Worm (Caenorhabditis elegans): Measurements from ENCODE around the gene tpa-1.
A peak's percentile ranks its signal among the peaks of the same experiment; 100 is the strongest.

The tpa-1 gene

ce11 chrIV:133968-134367 is 42.2 kb downstream of the tpa-1 start (continued):
- TF ChIP-seq sup-37 (GFP tag; optimal IDR thresholded peaks at IDR 0.05) = no peak
- peak; percentile 55 for TF ChIP-seq fkh-8 (tag; optimal IDR thresholded peaks at IDR 0.05)
- TF ChIP-seq isw-1 (GFP tag; IDR thresholded peaks at IDR 0.05) = no peak
- TF ChIP-seq lsy-2 (tag; optimal IDR thresholded peaks at IDR 0.05) = no peak
- no peak for TF ChIP-seq ces-1 (GFP tag; optimal IDR thresholded peaks at IDR 0.05)
- TF ChIP-seq grh-1 (GFP tag; IDR thresholded peaks at IDR 0.05) = no peak
- no peak for TF ChIP-seq unc-86 (tag; optimal IDR thresholded peaks at IDR 0.05)
- no peak for TF ChIP-seq swsn-7 (tag; optimal IDR thresholded peaks at IDR 0.05)
- TF ChIP-seq nhr-19 (GFP tag; conservative IDR thresholded peaks at IDR 0.05) = no peak
- no peak for TF ChIP-seq nhr-237 (tag; optimal IDR thresholded peaks at IDR 0.05)

- no peak for TF ChIP-seq skn-1 (tag; optimal IDR thresholded peaks at IDR 0.05)
- TF ChIP-seq ceh-8 (GFP tag; optimal IDR thresholded peaks at IDR 0.05) = peak; percentile 29
- TF ChIP-seq fkh-8 (tag; optimal IDR thresholded peaks at IDR 0.05) = no peak
Measured at ce11 chrIV:139652-140051, 47.9 kb downstream of the tpa-1 start.

ce11 chrIV:141022-141421 is 49.2 kb downstream of the tpa-1 start:
- TF ChIP-seq lir-3 (tag; optimal IDR thresholded peaks at IDR 0.05; ENCODE audit: poor library complexity) (no peak), pag-3 (tag; optimal IDR thresholded peaks at IDR 0.05; ENCODE audit: borderline replicate concordance, insufficient read depth) (no peak), lin-14 (GFP tag; optimal IDR thresholded peaks at IDR 0.05) (no peak), fkh-8 (tag; optimal IDR thresholded peaks at IDR 0.05) (no peak), nhr-71 (tag; optimal IDR thresholded peaks at IDR 0.05) (no peak), egl-27 (tag; optimal IDR thresholded peaks at IDR 0.05) (no peak), ceh-8 (GFP tag; optimal IDR thresholded peaks at IDR 0.05) (no peak), nhr-19 (GFP tag; conservative IDR thresholded peaks at IDR 0.05) (no peak), ceh-63 (GFP tag; optimal IDR thresholded peaks at IDR 0.05) (no peak), hpl-2 (GFP tag; optimal IDR thresholded peaks at IDR 0.05) (no peak), isw-1 (GFP tag; IDR thresholded peaks at IDR 0.05) (no peak), unc-98 (GFP tag; IDR thresholded peaks at IDR 0.05) (no peak), skn-1 (tag; optimal IDR thresholded peaks at IDR 0.05) (no peak), ama-1 (optimal IDR thresholded peaks at IDR 0.05) (no peak), mef-2 (tag; optimal IDR thresholded peaks at IDR 0.05) (no peak), lin-35 (GFP tag; optimal IDR thresholded peaks at IDR 0.05) (no peak), F16B12.6 (tag; optimal IDR thresholded peaks at IDR 0.05) (no peak), ets-5 (GFP tag; IDR thresholded peaks at IDR 0.05) (no peak), lin-13 (GFP tag; optimal IDR thresholded peaks at IDR 0.05) (no peak)

ce11 chrIV:143807-144371 is 52.1 kb downstream of the tpa-1 start:
- TF ChIP-seq unc-62 (GFP tag; optimal IDR thresholded peaks at IDR 0.05) (no peak), nhr-19 (GFP tag; conservative IDR thresholded peaks at IDR 0.05) (peak; percentile 58), zip-4 (GFP tag; optimal IDR thresholded peaks at IDR 0.05) (peak; percentile 1), C16A3.4 (tag; optimal IDR thresholded peaks at IDR 0.05) (peak; percentile 39), mef-2 (tag; optimal IDR thresholded peaks at IDR 0.05) (no peak), ztf-11 (tag; optimal IDR thresholded peaks at IDR 0.05) (peak in 1 of 2 experiments; percentile 34), skn-1 (tag; optimal IDR thresholded peaks at IDR 0.05) (peak; percentile 54), hpl-2 (GFP tag; optimal IDR thresholded peaks at IDR 0.05) (no peak), nhr-77 (tag; optimal IDR thresholded peaks at IDR 0.05) (peak; percentile 52), grh-1 (GFP tag; IDR thresholded peaks at IDR 0.05) (no peak), pqm-1 (tag; optimal IDR thresholded peaks at IDR 0.05) (no peak), sptf-1 (tag; optimal IDR thresholded peaks at IDR 0.05) (no peak), nhr-237 (tag; optimal IDR thresholded peaks at IDR 0.05) (no peak), elt-3 (tag; optimal IDR thresholded peaks at IDR 0.05) (peak in 1 of 6 experiments; percentile 5), xbp-1 (tag; optimal IDR thresholded peaks at IDR 0.05) (peak; percentile 31), nhr-47 (tag; optimal IDR thresholded peaks at IDR 0.05) (peak; percentile 73), Y116A8C.19 (tag; optimal IDR thresholded peaks at IDR 0.05; ENCODE audit: borderline replicate concordance) (no peak), ets-5 (GFP tag; IDR thresholded peaks at IDR 0.05) (no peak), nhr-11 (tag; optimal IDR thresholded peaks at IDR 0.05) (no peak), ama-1 (optimal IDR thresholded peaks at IDR 0.05) (no peak), pag-3 (tag; optimal IDR thresholded peaks at IDR 0.05; ENCODE audit: borderline replicate concordance, insufficient read depth) (no peak), zag-1 (tag; optimal IDR thresholded peaks at IDR 0.05) (no peak), nhr-85 (tag) (no peak), unc-98 (GFP tag; IDR thresholded peaks at IDR 0.05) (no peak), efl-1 (optimal IDR thresholded peaks at IDR 0.05) (peak; percentile 23 to 51), efl-1 (GFP tag; optimal IDR thresholded peaks at IDR 0.05 in 1 of 2) (peak; percentile 30 to 92), rnt-1 (tag; optimal IDR thresholded peaks at IDR 0.05) (peak; percentile 85), nhr-76 (tag; optimal IDR thresholded peaks at IDR 0.05) (no peak), tbx-2 (tag; optimal IDR thresholded peaks at IDR 0.05) (peak; percentile 44), ceh-8 (GFP tag; optimal IDR thresholded peaks at IDR 0.05) (peak; percentile 18), sox-4 (tag; optimal IDR thresholded peaks at IDR 0.05) (no peak)

All from whole organism, L1 larva.